Worm (Caenorhabditis elegans) whole organism, late embryonic: Measurements from ENCODE around the gene abu-4.

Experiments
- F13H6.1 ChIP-seq: sonication (generic microtip); optimal IDR thresholded peaks from 2 replicates; lab custom pipeline; 2016; ENCODE audit warnings: missing genetic modification characterization, missing compliant biosample characterization
- ceh-19 ChIP-seq: fragments of 200-800 bp; sonication (Bioruptor generic); optimal IDR thresholded peaks from 2 replicates; lab custom pipeline; 2018; ENCODE audit warnings: mild to moderate bottlenecking, missing genetic modification characterization, missing compliant biosample characterization
- ceh-22 ChIP-seq: sonication (generic microtip); optimal IDR thresholded peaks from 2 replicates; lab custom pipeline; 2017; ENCODE audit warnings: missing biosample characterization, missing genetic modification characterization
- elt-2 ChIP-seq: sonication (generic microtip); optimal IDR thresholded peaks from 2 replicates; lab custom pipeline; 2016; ENCODE audit warnings: missing genetic modification reagents, missing genetic modification characterization, missing compliant biosample characterization
- ets-4 ChIP-seq: sonication (generic microtip); optimal IDR thresholded peaks from 2 replicates; lab custom pipeline; 2016; ENCODE audit warnings: missing genetic modification characterization, missing compliant biosample characterization
- eyg-1 ChIP-seq: sonication (generic microtip); optimal IDR thresholded peaks from 2 replicates; lab custom pipeline; 2016; ENCODE audit warnings: missing genotype, missing genetic modification characterization, missing compliant biosample characterization
- hlh-6 ChIP-seq: sonication (generic microtip); optimal IDR thresholded peaks from 2 replicates; lab custom pipeline; 2016; ENCODE audit warnings: missing genotype, missing genetic modification characterization, missing compliant biosample characterization
- hlh-8 ChIP-seq: sonication (generic microtip); optimal IDR thresholded peaks from 2 replicates; lab custom pipeline; 2016; ENCODE audit warnings: missing genotype, missing genetic modification characterization, missing compliant biosample characterization
- lin-11 ChIP-seq: fragments of 200-800 bp; sonication (Bioruptor generic); optimal IDR thresholded peaks from 2 replicates; lab custom pipeline; 2018; ENCODE audit warnings: mild to moderate bottlenecking, missing genetic modification characterization, missing compliant biosample characterization
- nhr-11 ChIP-seq: fragments of 150-350 bp; optimal IDR thresholded peaks from 2 replicates; lab custom pipeline; 2014; ENCODE audit warnings: missing biosample characterization, missing genetic modification characterization
- pag-3 ChIP-seq: sonication (generic microtip); optimal IDR thresholded peaks from 2 replicates; lab custom pipeline; 2016; ENCODE audit warnings: missing compliant biosample characterization, missing genetic modification characterization, borderline replicate concordance
- pax-1 ChIP-seq: fragments of 150-350 bp; optimal IDR thresholded peaks from 2 replicates; lab custom pipeline; 2014; ENCODE audit warnings: missing biosample characterization, missing genetic modification characterization
- unc-55 ChIP-seq: sonication (generic microtip); optimal IDR thresholded peaks from 2 replicates; lab custom pipeline; 2017; ENCODE audit warnings: missing biosample characterization, missing genetic modification reagents, missing genetic modification characterization
- unc-86 ChIP-seq: sonication (generic microtip); optimal IDR thresholded peaks from 2 replicates; lab custom pipeline; 2016; ENCODE audit warnings: missing genetic modification characterization, missing compliant biosample characterization

- TF ChIP-seq hlh-6, result no peak
- TF ChIP-seq unc-55 (GFP tag; lab: Kevin White, UChicago), result no peak
- no peak for TF ChIP-seq ceh-22 (tag; lab: Kevin White, UChicago)
- TF ChIP-seq unc-86 (tag; lab: Kevin White, UChicago), result no peak
- TF ChIP-seq pax-1 (tag; lab: Kevin White, UChicago), result no peak
- TF ChIP-seq ceh-19 (GFP tag; lab: Kevin White, UChicago), result no peak
- no peak for TF ChIP-seq hlh-8 (tag; lab: Kevin White, UChicago)
- TF ChIP-seq elt-2, result no peak
- TF ChIP-seq lin-11 (tag; lab: Kevin White, UChicago), result no peak
- TF ChIP-seq nhr-11 (tag; lab: Kevin White, UChicago), result no peak
- TF ChIP-seq eyg-1 (tag; lab: Kevin White, UChicago), result no peak
- no peak for TF ChIP-seq pag-3 (tag; lab: Kevin White, UChicago)
- no peak for TF ChIP-seq ets-4 (tag; lab: Kevin White, UChicago)
- no peak for TF ChIP-seq F13H6.1 (tag; lab: Kevin White, UChicago)
These were observed 9.7 kb upstream of the abu-4 start for ce11 chrV:2264925-2265324.
